Fruit fly (Drosophila melanogaster): ENCODE measurements around the gene Blos2.

DNA sequence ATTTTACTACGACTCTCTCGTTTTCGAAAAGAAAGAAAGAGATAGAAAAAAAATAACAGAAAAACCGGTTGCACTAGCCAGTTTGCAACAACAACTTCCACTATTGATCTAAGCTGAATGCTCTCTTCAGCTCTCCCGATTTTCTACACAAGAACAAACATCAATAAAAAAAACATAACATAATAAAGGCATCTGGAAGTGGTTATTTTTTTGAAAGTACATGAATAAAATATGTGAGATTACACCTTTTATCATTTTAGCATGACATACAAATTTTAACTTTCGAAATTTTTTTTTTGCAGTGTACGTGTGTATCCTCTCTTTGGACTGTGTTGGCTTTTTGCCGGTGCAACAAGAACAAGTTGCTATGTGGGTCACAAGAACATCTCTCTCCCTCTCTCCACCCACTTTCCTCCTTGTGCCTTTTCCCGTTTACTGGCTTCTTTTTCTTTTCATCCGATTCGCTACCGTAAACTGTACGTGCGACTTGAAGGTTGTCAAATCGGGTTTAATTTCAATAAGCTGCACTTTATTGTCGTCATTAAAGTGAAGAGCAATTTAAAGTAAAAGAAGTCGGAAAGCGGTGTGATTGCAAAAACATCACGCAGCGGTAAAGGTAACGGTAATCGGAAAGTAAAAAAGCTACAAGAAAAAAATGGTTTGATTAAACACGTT is 23.3 kb downstream of the Blos2 start:
- TF ChIP-seq CG17806 (tag; optimal IDR thresholded peaks at IDR 0.05) = peak; percentile 98
- peak; percentile 96 for TF ChIP-seq Pif1B (GFP tag; optimal IDR thresholded peaks at IDR 0.05)
- peak; percentile 98 for TF ChIP-seq CG34367 (tag; optimal IDR thresholded peaks at IDR 0.05)
- peak; percentile 98 for TF ChIP-seq rn (GFP tag; IDR thresholded peaks at IDR 0.05)
- peak; percentile 93 for TF ChIP-seq CG13204 (GFP tag; optimal IDR thresholded peaks at IDR 0.05)
- TF ChIP-seq EcR (GFP tag; optimal IDR thresholded peaks at IDR 0.05) = peak; percentile 74
- TF ChIP-seq Pif1A (GFP tag; optimal IDR thresholded peaks at IDR 0.05) = peak; percentile 98

Measured in whole organism, pupa.